Worm (Caenorhabditis elegans): ENCODE measurements around the gene rcq-5.

- TF ChIP-seq php-3 (GFP tag; IDR thresholded peaks at IDR 0.05): no peak
- TF ChIP-seq fkh-10 (GFP tag; optimal IDR thresholded peaks at IDR 0.05): no peak
- TF ChIP-seq snpc-4 (tag; optimal IDR thresholded peaks at IDR 0.05): no peak
- no peak for TF ChIP-seq fos-1 (tag; optimal IDR thresholded peaks at IDR 0.05)
- no peak for TF ChIP-seq ztf-7 (tag; optimal IDR thresholded peaks at IDR 0.05)
- TF ChIP-seq jun-1 (tag; optimal IDR thresholded peaks at IDR 0.05): no peak
- no peak for TF ChIP-seq aly-2 (tag; optimal IDR thresholded peaks at IDR 0.05)
Measured at ce11 chrIII:4060019-4060418, 2.2 kb upstream of the rcq-5 start, which contains the start of gene his-70.

Data from whole organism, L4 larva.